Worm (Caenorhabditis elegans) whole organism, L2 larva: ENCODE measurements around the gene vang-1.

ENCODE experiments used
- crh-2 ChIP-seq: sonication (generic microtip); optimal IDR thresholded peaks from 2 replicates; lab custom pipeline; 2017; ENCODE audit warnings: missing biosample characterization, missing genetic modification characterization
- egl-27 ChIP-seq: sonication (generic microtip); optimal IDR thresholded peaks from 3 replicates; lab custom pipeline; 2017; ENCODE audit warnings: missing biosample characterization, missing genetic modification reagents, missing genetic modification characterization
- elt-1 ChIP-seq: fragments of 150-350 bp; optimal IDR thresholded peaks from 2 replicates; lab custom pipeline; 2014; ENCODE audit warnings: missing biosample characterization, missing genetic modification characterization
- elt-3 ChIP-seq: sonication (generic microtip); optimal IDR thresholded peaks from 2 replicates; lab custom pipeline; 2017; ENCODE audit warnings: missing biosample characterization, missing genetic modification characterization
- gmeb-1 ChIP-seq: fragments of 150-350 bp; optimal IDR thresholded peaks from 2 replicates; lab custom pipeline; 2014; ENCODE audit warnings: missing biosample characterization, missing genetic modification characterization
- lin-39 ChIP-seq: fragments of 150-350 bp; optimal IDR thresholded peaks from 2 replicates; lab custom pipeline; 2014; ENCODE audit warnings: missing biosample characterization, missing genetic modification reagents, missing genetic modification characterization
- mab-5 ChIP-seq: fragments of 150-350 bp; optimal IDR thresholded peaks from 2 replicates; lab custom pipeline; 2014; ENCODE audit warnings: missing biosample characterization, missing genetic modification characterization
- nhr-11 ChIP-seq: fragments of 150-350 bp; optimal IDR thresholded peaks from 2 replicates; lab custom pipeline; 2014; ENCODE audit warnings: missing biosample characterization, missing genetic modification characterization
- nhr-23 ChIP-seq: fragments of 150-350 bp; optimal IDR thresholded peaks from 2 replicates; lab custom pipeline; 2014; ENCODE audit warnings: missing biosample characterization, missing genetic modification reagents, missing genetic modification characterization
- snpc-4 ChIP-seq: fragments of 150-350 bp; optimal IDR thresholded peaks from 2 replicates; lab custom pipeline; 2014; ENCODE audit warnings: missing biosample characterization, missing genetic modification characterization
- unc-62 ChIP-seq: fragments of 150-350 bp; optimal IDR thresholded peaks from 2 replicates; lab custom pipeline; 2014; ENCODE audit warnings: missing biosample characterization, missing genetic modification reagents, missing genetic modification characterization

DNA sequence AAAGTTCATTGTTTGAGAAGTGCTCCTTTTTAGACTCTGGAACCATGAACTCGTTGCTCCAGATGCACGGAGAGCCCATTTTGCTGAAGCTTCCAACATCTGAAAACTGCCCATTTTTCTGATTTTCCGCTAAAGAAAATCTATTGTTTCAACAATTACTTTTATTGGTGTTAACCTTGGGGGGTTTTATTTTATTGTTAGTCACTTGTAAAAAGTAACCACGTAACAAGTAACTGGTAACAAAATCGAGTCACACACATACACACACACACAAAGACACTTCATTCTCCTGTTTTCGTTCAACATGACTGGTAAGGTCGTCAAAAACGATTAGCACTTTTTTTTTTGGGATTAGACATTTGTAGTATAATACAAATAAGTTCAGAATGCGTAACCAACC lies 8.2 kb upstream of the vang-1 start:
- TF ChIP-seq crh-2 (tag; lab: Kevin White, UChicago): no peak
- TF ChIP-seq mab-5 (tag; lab: Kevin White, UChicago): no peak
- no peak for TF ChIP-seq snpc-4 (tag; lab: Kevin White, UChicago)
- TF ChIP-seq nhr-23 (tag; lab: Kevin White, UChicago): no peak
- no peak for TF ChIP-seq unc-62 (GFP tag; lab: Kevin White, UChicago)
- TF ChIP-seq nhr-11 (tag; lab: Kevin White, UChicago): no peak
- no peak for TF ChIP-seq lin-39 (tag; lab: Kevin White, UChicago)
- no peak for TF ChIP-seq elt-3
- no peak for TF ChIP-seq egl-27
- no peak for TF ChIP-seq elt-1
- TF ChIP-seq gmeb-1 (tag; lab: Kevin White, UChicago): no peak
